Fruit fly (Drosophila melanogaster): Measurements from ENCODE around the gene Thor.
A peak's percentile ranks its signal among the peaks of the same experiment; 100 is the strongest.

Gene Thor

dm6 chr2L:3469869-3470268 is 8.4 kb upstream of the Thor start, which contains the start of the genes Pif1 and CG31776 (continued):
- TF ChIP-seq vfl (GFP tag; optimal IDR thresholded peaks at IDR 0.05) (no peak), bbx (GFP tag; IDR thresholded peaks at IDR 0.05; ENCODE audit: partially characterized antibody) (peak; percentile 92), ham (GFP tag; IDR thresholded peaks at IDR 0.05) (no peak), GATAe (GFP tag; conservative IDR thresholded peaks at IDR 0.05) (no peak), CG13123 (GFP tag; optimal IDR thresholded peaks at IDR 0.05) (no peak), CG10366 (GFP tag; IDR thresholded peaks at IDR 0.05) (no peak), pum (GFP tag; optimal IDR thresholded peaks at IDR 0.05) (no peak), CG11560 (tag; IDR thresholded peaks at IDR 0.05) (no peak), CG14014 (GFP tag; IDR thresholded peaks at IDR 0.05) (no peak), klu (GFP tag; IDR thresholded peaks at IDR 0.05) (no peak), tin (GFP tag; optimal IDR thresholded peaks at IDR 0.05) (no peak), seq (GFP tag; IDR thresholded peaks at IDR 0.05) (no peak), eyg (GFP tag; optimal IDR thresholded peaks at IDR 0.05) (no peak), Lhr (GFP tag; optimal IDR thresholded peaks at IDR 0.05) (peak; percentile 43), ranshi (GFP tag; IDR thresholded peaks at IDR 0.05) (no peak), Nf-YC (tag; optimal IDR thresholded peaks at IDR 0.05) (no peak), Fer3 (tag; optimal IDR thresholded peaks at IDR 0.05) (no peak), Sry-δ (GFP tag; optimal IDR thresholded peaks at IDR 0.05) (peak; percentile 79), CG4328 (GFP tag; optimal IDR thresholded peaks at IDR 0.05) (no peak), CG12769 (tag; optimal IDR thresholded peaks at IDR 0.05) (no peak), CG33557 (GFP tag; optimal IDR thresholded peaks at IDR 0.05) (no peak), CG10959 (GFP tag; IDR thresholded peaks at IDR 0.05) (no peak), corto (GFP tag; optimal IDR thresholded peaks at IDR 0.05) (no peak), CG3847 (GFP tag; IDR thresholded peaks at IDR 0.05) (no peak), disco-r (GFP tag; optimal IDR thresholded peaks at IDR 0.05) (no peak), Tbp (GFP tag; optimal IDR thresholded peaks at IDR 0.05) (no peak), CG10654 (GFP tag; optimal IDR thresholded peaks at IDR 0.05) (no peak), CoRest (tag; optimal IDR thresholded peaks at IDR 0.05) (no peak), rib (GFP tag; IDR thresholded peaks at IDR 0.05) (no peak), peb (GFP tag; IDR thresholded peaks at IDR 0.05) (no peak), gfzf (GFP tag; optimal IDR thresholded peaks at IDR 0.05) (peak; percentile 55), dan (GFP tag; IDR thresholded peaks at IDR 0.05) (no peak), CG13287 (GFP tag; IDR thresholded peaks at IDR 0.05; ENCODE audit: partially characterized antibody) (peak; percentile 82), tio (GFP tag; optimal IDR thresholded peaks at IDR 0.05) (no peak), CG17829 (tag; optimal IDR thresholded peaks at IDR 0.05) (peak; percentile 42), bsh (GFP tag; optimal IDR thresholded peaks at IDR 0.05) (no peak), CG8765 (GFP tag; IDR thresholded peaks at IDR 0.05) (no peak), HHEX (GFP tag; optimal IDR thresholded peaks at IDR 0.05) (no peak), CG14710 (tag; optimal IDR thresholded peaks at IDR 0.05) (peak; percentile 68), MESR4 (GFP tag; optimal IDR thresholded peaks at IDR 0.05) (peak; percentile 44), zfh1 (GFP tag; IDR thresholded peaks at IDR 0.05) (no peak), CG8089 (GFP tag; optimal IDR thresholded peaks at IDR 0.05) (no peak), Vsx1 (GFP tag; optimal IDR thresholded peaks at IDR 0.05) (no peak), CG30431 (GFP tag; optimal IDR thresholded peaks at IDR 0.05) (no peak), CG12391 (tag; optimal IDR thresholded peaks at IDR 0.05) (no peak), zen (tag; optimal IDR thresholded peaks at IDR 0.05) (peak; percentile 37), crp (GFP tag; optimal IDR thresholded peaks at IDR 0.05) (peak; percentile 89 to 98), usp (GFP tag; optimal IDR thresholded peaks at IDR 0.05) (no peak), CG3726 (GFP tag; IDR thresholded peaks at IDR 0.05) (no peak), CG6854 (GFP tag; optimal IDR thresholded peaks at IDR 0.05) (no peak), pros (GFP tag; optimal IDR thresholded peaks at IDR 0.05) (no peak), CG17361 (GFP tag; IDR thresholded peaks at IDR 0.05) (no peak)
